Worm (Caenorhabditis elegans) whole organism, L3 larva: ENCODE results near the gene acr-3.

Source experiments
- ZK546.5 ChIP-seq: sonication (generic microtip); optimal IDR thresholded peaks from 2 replicates; lab custom pipeline; 2017; ENCODE audit warnings: missing biosample characterization, missing genetic modification characterization
- ama-1 ChIP-seq: fragments of 150-350 bp; optimal IDR thresholded peaks from 2 replicates; lab custom pipeline; 2018
- fos-1 ChIP-seq: fragments of 150-350 bp; optimal IDR thresholded peaks from 2 replicates; lab custom pipeline; 2014; ENCODE audit warnings: missing biosample characterization, missing genetic modification characterization
- mdl-1 ChIP-seq: fragments of 150-350 bp; optimal IDR thresholded peaks from 2 replicates; lab custom pipeline; 2014; ENCODE audit warnings: missing biosample characterization, missing genetic modification characterization
- nfya-1 ChIP-seq: sonication (generic microtip); optimal IDR thresholded peaks from 2 replicates; lab custom pipeline; 2017; ENCODE audit warnings: missing genetic modification characterization, mild to moderate bottlenecking, missing compliant biosample characterization, antibody characterized with exemption, moderate library complexity; ENCODE audit not compliant: insufficient read depth
- nhr-25 ChIP-seq: sonication (generic microtip); optimal IDR thresholded peaks from 2 replicates; lab custom pipeline; 2017; ENCODE audit warnings: missing biosample characterization, missing genetic modification characterization
- skn-1 ChIP-seq: fragments of 150-350 bp; optimal IDR thresholded peaks from 2 replicates; lab custom pipeline; 2014; ENCODE audit warnings: missing biosample characterization, missing genetic modification characterization
- unc-39 ChIP-seq: sonication (generic microtip); optimal IDR thresholded peaks from 4 replicates; lab custom pipeline; 2017; ENCODE audit warnings: missing biosample characterization, missing genetic modification characterization
- unc-62 ChIP-seq: fragments of 150-350 bp; sonication (generic microtip); optimal IDR thresholded peaks from 4 replicates; lab custom pipeline; 2014; ENCODE audit warnings: missing biosample characterization, missing genetic modification reagents, missing genetic modification characterization
- ztf-11 ChIP-seq: fragments of 150-350 bp; optimal IDR thresholded peaks from 2 replicates; lab custom pipeline; 2014; ENCODE audit warnings: missing biosample characterization, missing genetic modification characterization

DNA sequence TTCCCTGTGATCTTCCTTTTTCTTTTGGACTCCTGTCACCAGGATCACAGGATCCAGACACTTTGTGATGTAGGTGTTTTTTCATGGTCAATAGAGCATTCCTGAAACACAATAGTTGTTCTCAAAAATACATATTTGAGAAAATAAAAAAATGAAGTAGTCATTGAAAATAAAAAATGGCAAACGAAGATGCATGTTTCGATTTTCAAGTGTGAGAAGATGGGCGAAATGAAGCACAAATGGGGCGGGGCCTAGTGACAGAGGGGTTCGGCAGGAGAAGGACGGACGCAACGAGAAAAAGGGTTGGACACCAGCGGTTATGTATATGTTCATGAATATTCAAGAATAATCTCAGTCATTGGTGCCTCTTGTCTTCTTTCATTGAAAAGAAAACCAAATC is 19.4 kb upstream of the acr-3 start, which contains the start of gene F38B6.6:
- TF ChIP-seq ztf-11 (no peak), ZK546.5 (tag; lab: Kevin White, UChicago) (no peak), ama-1 (lab: Kevin White, UChicago) (no peak), nfya-1 (no peak), nhr-25 (tag; lab: Kevin White, UChicago) (no peak), mdl-1 (tag; lab: Kevin White, UChicago) (no peak), unc-39 (tag; lab: Kevin White, UChicago) (no peak), fos-1 (tag; lab: Kevin White, UChicago) (no peak), unc-62 (GFP tag; lab: Kevin White, UChicago) (no peak), skn-1 (no peak)
